ENCODE assay signal across 2 fruit fly cellular contexts in the genomic region with DNA sequence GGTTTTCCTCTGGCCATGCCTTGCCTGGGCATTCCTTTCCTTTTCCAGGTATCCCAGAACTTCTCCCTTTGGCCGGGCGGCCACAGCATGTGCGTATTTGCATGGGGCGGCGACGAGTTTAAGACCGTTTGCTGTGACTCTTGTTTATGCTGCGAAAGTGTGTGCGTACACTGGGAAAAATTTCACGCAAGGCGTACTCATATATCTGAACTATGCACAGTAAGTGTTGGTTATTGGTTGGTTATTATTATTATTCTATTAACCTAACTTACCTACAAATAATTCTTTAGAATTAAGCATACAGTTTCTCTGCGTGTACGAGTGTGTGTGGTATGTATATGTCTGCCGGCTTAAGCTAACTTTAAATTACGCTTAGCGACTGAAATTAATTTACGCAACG.
TF ChIP-seq lines count a peak whose summit lies in the region.

No protein-coding gene starts in this region.

- TF ChIP-seq CTCF in whole organism, embryonic (GFP tag; optimal IDR thresholded peaks at IDR 0.05; lab: Kevin White, UChicago) = no peak

TF ChIP-seq in whole organism, embryonic, 481 proteins besides CTCF, POLR2A, EP300 and RAD21 (continues in another document):
- TF ChIP-seq tio (GFP tag; optimal IDR thresholded peaks at IDR 0.05; lab: Kevin White, UChicago) (no peak), CG3065 (GFP tag; optimal IDR thresholded peaks at IDR 0.05; lab: Kevin White, UChicago) (no peak), dmrt99B (tag; optimal IDR thresholded peaks at IDR 0.05; lab: Kevin White, UChicago) (peak; percentile 17), CG14014 (GFP tag; IDR thresholded peaks at IDR 0.05; lab: Robert Waterston, UW) (0 out of 2 replicates have a peak, but pooled peaks have one; percentile 28), CG3281 (GFP tag; optimal IDR thresholded peaks at IDR 0.05; lab: Kevin White, UChicago) (peak; percentile 1), CG11504 (tag; optimal IDR thresholded peaks at IDR 0.05; lab: Kevin White, UChicago) (peak; percentile 23), yki (optimal IDR thresholded peaks at IDR 0.05; lab: Kevin White, UChicago) (no peak), CG2120 (GFP tag; optimal IDR thresholded peaks at IDR 0.05; lab: Kevin White, UChicago) (peak; percentile 30), pum (GFP tag; optimal IDR thresholded peaks at IDR 0.05; lab: Kevin White, UChicago) (no peak), CG14441 (GFP tag; IDR thresholded peaks at IDR 0.05; lab: Robert Waterston, UW) (0 out of 2 replicates have a peak, but pooled peaks have one; percentile 31), lab (GFP tag; optimal IDR thresholded peaks at IDR 0.05; lab: Kevin White, UChicago) (peak; percentile 51), CG18599 (GFP tag; optimal IDR thresholded peaks at IDR 0.05; lab: Kevin White, UChicago) (peak; percentile 52), ranshi (GFP tag; IDR thresholded peaks at IDR 0.05; lab: Robert Waterston, UW) (peak; percentile 38; the same call in 1 of the 2 replicates), HLH3B (GFP tag; IDR thresholded peaks at IDR 0.05; lab: Robert Waterston, UW) (peak; percentile 16; the same call in 1 of the 2 replicates), ci (GFP tag; IDR thresholded peaks at IDR 0.05; lab: Robert Waterston, UW) (no peak), emc (GFP tag; optimal IDR thresholded peaks at IDR 0.05; lab: Kevin White, UChicago) (no peak), sima (GFP tag; optimal IDR thresholded peaks at IDR 0.05; lab: Kevin White, UChicago) (no peak), ATbp (GFP tag; optimal IDR thresholded peaks at IDR 0.05; lab: Kevin White, UChicago) (no peak), Hr51 (GFP tag; optimal IDR thresholded peaks at IDR 0.05; lab: Kevin White, UChicago) (peak in 1 of 2 experiments; percentile 8), CG7357 (GFP tag; IDR thresholded peaks at IDR 0.05; lab: Robert Waterston, UW) (0 out of 3 replicates have a peak, but pooled peaks have one; percentile 32), CG8359 (GFP tag; optimal IDR thresholded peaks at IDR 0.05; lab: Kevin White, UChicago; ENCODE audit: borderline replicate concordance) (no peak), aop (GFP tag; IDR thresholded peaks at IDR 0.05; lab: Robert Waterston, UW) (no peak), slbo (GFP tag; IDR thresholded peaks at IDR 0.05; lab: Robert Waterston, UW) (peak; percentile 51), row (GFP tag; IDR thresholded peaks at IDR 0.05; lab: Robert Waterston, UW) (peak; percentile 22; the same call in 1 of the 3 replicates), CG32767 (GFP tag; IDR thresholded peaks at IDR 0.05; lab: Robert Waterston, UW) (peak; percentile 23; the same call in 1 of the 2 replicates), esg (GFP tag; conservative IDR thresholded peaks at IDR 0.05; lab: Robert Waterston, UW) (peak; percentile 26; the same call in 1 of the 2 replicates), p53 (GFP tag; optimal IDR thresholded peaks at IDR 0.05; lab: Kevin White, UChicago) (no peak), pan (optimal IDR thresholded peaks at IDR 0.05; lab: Kevin White, UChicago) (no peak), pan (GFP tag; optimal IDR thresholded peaks at IDR 0.05 in 1 of 2, IDR thresholded peaks at IDR 0.05 in 1 of 2) (no peak), crol (GFP tag; IDR thresholded peaks at IDR 0.05; lab: Robert Waterston, UW) (no peak), lmd (GFP tag; IDR thresholded peaks at IDR 0.05; lab: Robert Waterston, UW) (peak; percentile 31; the same call in 1 of the 2 replicates), CG32532 (GFP tag; IDR thresholded peaks at IDR 0.05; lab: Robert Waterston, UW) (peak; percentile 39; the same call in 1 of the 2 replicates), prd (optimal IDR thresholded peaks at IDR 0.05; lab: Kevin White, UChicago) (no peak), prd (GFP tag; IDR thresholded peaks at IDR 0.05; lab: Robert Waterston, UW) (0 out of 3 replicates have a peak, but pooled peaks have one; percentile 31), gem (tag; optimal IDR thresholded peaks at IDR 0.05; lab: Kevin White, UChicago) (peak; percentile 30), Xbp1 (GFP tag; optimal IDR thresholded peaks at IDR 0.05; lab: Kevin White, UChicago) (no peak), CG12769 (tag; optimal IDR thresholded peaks at IDR 0.05; lab: Kevin White, UChicago) (peak; percentile 42), Meics (GFP tag; optimal IDR thresholded peaks at IDR 0.05; lab: Kevin White, UChicago) (peak; percentile 13), CG4730 (GFP tag; IDR thresholded peaks at IDR 0.05; lab: Robert Waterston, UW) (0 out of 2 replicates have a peak, but pooled peaks have one; percentile 21), CG1603 (tag; optimal IDR thresholded peaks at IDR 0.05; lab: Kevin White, UChicago) (peak; percentile 1)

TF ChIP-seq in whole organism, prepupa, 60 proteins besides CTCF, POLR2A, EP300 and RAD21:
- no peak for TF ChIP-seq Met (GFP tag; optimal IDR thresholded peaks at IDR 0.05; lab: Kevin White, UChicago)
- no peak for TF ChIP-seq spab (GFP tag; optimal IDR thresholded peaks at IDR 0.05; lab: Kevin White, UChicago)
- TF ChIP-seq CG6808 (GFP tag; optimal IDR thresholded peaks at IDR 0.05; lab: Kevin White, UChicago) = no peak
- peak; percentile 1 for TF ChIP-seq svp (GFP tag; lab: Kevin White, UChicago)
TF ChIP-seq in whole organism, prepupa: peak in this region for 1.
